Worm (Caenorhabditis elegans) whole organism, young adult: Measurements from ENCODE around the gene lido-14.

ENCODE experiments used
- F22D6.2 ChIP-seq: sonication (generic microtip); optimal IDR thresholded peaks from 2 replicates; lab custom pipeline; 2016; ENCODE audit warnings: mild to moderate bottlenecking, missing genetic modification characterization, missing compliant biosample characterization
- F37B4.10 ChIP-seq: fragments of 200-800 bp; sonication (Bioruptor generic); IDR thresholded peaks from 2 replicates; pipeline ENCODE4 v1.3.6; 2022; ENCODE audit warnings: missing genetic modification characterization, missing compliant biosample characterization
- F57C9.4 ChIP-seq: sonication (generic microtip); optimal IDR thresholded peaks from 2 replicates; lab custom pipeline; 2017; ENCODE audit warnings: mild to moderate bottlenecking, missing genetic modification characterization, missing compliant biosample characterization
- K12H6.12 ChIP-seq: fragments of 200-800 bp; sonication (Bioruptor generic); optimal IDR thresholded peaks from 2 replicates; lab custom pipeline; 2018; ENCODE audit warnings: mild to moderate bottlenecking, missing genetic modification characterization, missing compliant biosample characterization
- egl-44 ChIP-seq: fragments of 200-800 bp; sonication (Bioruptor generic); IDR thresholded peaks from 2 replicates; pipeline ENCODE4 v1.3.6; 2022; ENCODE audit warnings: missing genetic modification reagents, missing genetic modification characterization, missing compliant biosample characterization
- let-526 ChIP-seq: fragments of 200-800 bp; sonication (Bioruptor generic); IDR thresholded peaks from 2 replicates; pipeline ENCODE4 v1.3.6; 2022; ENCODE audit warnings: missing genetic modification reagents, missing genetic modification characterization, missing compliant biosample characterization
- lin-26 ChIP-seq: fragments of 200-800 bp; sonication (Bioruptor generic); IDR thresholded peaks from 2 replicates; pipeline ENCODE4 v1.3.6; 2022; ENCODE audit warnings: missing genetic modification reagents, missing genetic modification characterization, missing compliant biosample characterization
- mes-4 ChIP-seq: sonication (generic microtip); optimal IDR thresholded peaks from 2 replicates; lab custom pipeline; 2016; ENCODE audit warnings: missing genotype, missing genetic modification characterization, missing compliant biosample characterization
- nhr-179 ChIP-seq: sonication (generic microtip); optimal IDR thresholded peaks from 2 replicates; lab custom pipeline; 2016; ENCODE audit warnings: mild to moderate bottlenecking, missing genetic modification characterization, missing compliant biosample characterization
- pha-4 ChIP-seq: fragments of 150-350 bp; sonication (generic microtip); optimal IDR thresholded peaks from 2 replicates; lab custom pipeline; 2014; ENCODE audit warnings: missing biosample characterization, missing genetic modification reagents, missing genetic modification characterization
- snpc-3.4 ChIP-seq: sonication (generic microtip); optimal IDR thresholded peaks from 2 replicates; lab custom pipeline; 2017; ENCODE audit warnings: missing genetic modification characterization, mild to moderate bottlenecking, missing compliant biosample characterization, antibody characterized with exemption, moderate library complexity, missing genotype, missing genetic modification reagents
- snpc-4 ChIP-seq, 5 experiments: fragments of 150-350 bp in 1 of 5; sonication (generic microtip) in 4 of 5; optimal IDR thresholded peaks; 2 replicates each; lab custom pipeline; 2014 to 2018; ENCODE audit warnings: missing genetic modification characterization in 5 of 5, missing biosample characterization in 3 of 5, antibody characterized with exemption in 2 of 5, mild to moderate bottlenecking in 2 of 5, missing compliant biosample characterization in 2 of 5, missing genotype in 2 of 5, moderate library complexity in 2 of 5, missing genetic modification reagents in 1 of 5
- zim-3 ChIP-seq: sonication (generic microtip); optimal IDR thresholded peaks from 2 replicates; lab custom pipeline; 2017; ENCODE audit warnings: mild to moderate bottlenecking, missing genetic modification characterization, moderate library complexity, missing compliant biosample characterization
- ztf-3 ChIP-seq: fragments of 200-800 bp; sonication (Bioruptor generic); optimal IDR thresholded peaks from 2 replicates; lab custom pipeline; 2018; ENCODE audit warnings: mild to moderate bottlenecking, missing genetic modification characterization, missing compliant biosample characterization

DNA sequence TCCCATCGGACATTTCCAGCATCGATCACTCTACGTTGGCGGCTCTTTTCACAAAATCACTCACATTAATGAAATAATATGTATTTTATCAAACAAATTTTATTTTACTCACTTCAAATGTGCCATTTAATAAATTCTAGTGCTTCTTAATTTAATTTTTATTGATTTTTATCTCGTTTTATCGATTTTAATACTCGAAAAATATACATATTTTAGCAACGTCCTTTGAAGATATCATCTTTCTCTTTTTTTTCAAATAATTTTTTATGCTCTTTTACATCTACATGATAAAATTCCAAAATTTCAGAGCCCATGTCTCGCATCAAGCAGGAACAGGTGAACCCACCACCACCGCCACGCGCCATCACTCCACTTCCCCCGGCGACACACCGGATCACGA is at the start of gene lido-14, which contains the start of gene bath-27:
- no peak for TF ChIP-seq F37B4.10 (GFP tag; lab: Robert Waterston, UW)
- TF ChIP-seq snpc-4 (GFP tag; optimal IDR thresholded peaks at IDR 0.05; lab: Kevin White, UChicago): no peak
- no peak for TF ChIP-seq snpc-4 (tag; optimal IDR thresholded peaks at IDR 0.05; lab: Kevin White, UChicago)
- no peak for TF ChIP-seq nhr-179 (tag; lab: Kevin White, UChicago)
- no peak for TF ChIP-seq egl-44 (GFP tag; lab: Robert Waterston, UW)
- TF ChIP-seq lin-26 (GFP tag; lab: Robert Waterston, UW): no peak
- TF ChIP-seq snpc-3.4 (tag; lab: Kevin White, UChicago): no peak
- no peak for TF ChIP-seq F57C9.4 (tag; lab: Kevin White, UChicago)
- TF ChIP-seq F22D6.2 (tag; lab: Kevin White, UChicago): no peak
- no peak for TF ChIP-seq pha-4 (tag; lab: Kevin White, UChicago)
- TF ChIP-seq let-526: no peak
- TF ChIP-seq mes-4: no peak
- TF ChIP-seq K12H6.12 (tag; lab: Kevin White, UChicago): no peak
- no peak for TF ChIP-seq zim-3
- no peak for TF ChIP-seq ztf-3 (GFP tag; lab: Kevin White, UChicago)
